Worm (Caenorhabditis elegans) whole organism, young adult: ENCODE measurements around the gene gcy-12.

Experiments
- B0261.1 ChIP-seq: sonication (generic microtip); optimal IDR thresholded peaks from 2 replicates; lab custom pipeline; 2016; ENCODE audit warnings: mild to moderate bottlenecking, missing genetic modification characterization, moderate library complexity, missing compliant biosample characterization
- C06A6.2 ChIP-seq: fragments of 200-800 bp; sonication (Bioruptor generic); conservative IDR thresholded peaks from 2 replicates; pipeline ENCODE4 v1.3.6; 2022; ENCODE audit warnings: missing genetic modification characterization, missing compliant biosample characterization
- D2030.7 ChIP-seq: fragments of 200-800 bp; sonication (Bioruptor generic); IDR thresholded peaks from 2 replicates; pipeline ENCODE4 v1.3.6; 2022; ENCODE audit warnings: missing genetic modification reagents, missing genetic modification characterization, missing compliant biosample characterization
- F49E8.2 ChIP-seq: sonication (generic microtip); optimal IDR thresholded peaks from 3 replicates; lab custom pipeline; 2017; ENCODE audit warnings: missing genetic modification characterization, mild to moderate bottlenecking, missing compliant biosample characterization, antibody characterized with exemption, moderate library complexity; ENCODE audit not compliant: insufficient read depth
- K11D2.4 ChIP-seq: fragments of 200-800 bp; sonication (Bioruptor generic); IDR thresholded peaks from 2 replicates; pipeline ENCODE4 v1.3.6; 2022; ENCODE audit warnings: missing genetic modification reagents, missing genetic modification characterization, missing compliant biosample characterization
- T26A5.8 ChIP-seq: sonication (generic microtip); optimal IDR thresholded peaks from 2 replicates; lab custom pipeline; 2016; ENCODE audit warnings: missing genetic modification characterization, missing compliant biosample characterization
- Y53F4B.3 ChIP-seq: fragments of 200-800 bp; sonication (Bioruptor generic); IDR thresholded peaks from 2 replicates; pipeline ENCODE4 v1.3.6; 2022; ENCODE audit warnings: missing genetic modification reagents, missing genetic modification characterization, missing compliant biosample characterization
- Y79H2A.3 ChIP-seq: fragments of 200-800 bp; sonication (Bioruptor generic); conservative IDR thresholded peaks from 2 replicates; pipeline ENCODE4 v1.3.6; 2022; ENCODE audit warnings: missing genetic modification reagents, missing genetic modification characterization, missing compliant biosample characterization
- ZK185.1 ChIP-seq: sonication (generic microtip); optimal IDR thresholded peaks from 2 replicates; lab custom pipeline; 2016; ENCODE audit warnings: mild to moderate bottlenecking, missing genetic modification characterization, missing compliant biosample characterization; ENCODE audit not compliant: poor library complexity, severe bottlenecking
- akir-1 ChIP-seq: fragments of 200-800 bp; sonication (Bioruptor generic); optimal IDR thresholded peaks from 2 replicates; lab custom pipeline; 2018; ENCODE audit warnings: mild to moderate bottlenecking, missing genetic modification characterization, moderate library complexity, missing compliant biosample characterization
- ama-1 ChIP-seq, 3 experiments: fragments of 150-350 bp in 1 of 3; sonication (generic microtip) in 2 of 3; optimal IDR thresholded peaks; 2 replicates each; lab custom pipeline; 2014 to 2018; ENCODE audit warnings: missing biosample characterization in 2 of 3, missing genetic modification characterization in 2 of 3, missing genetic modification reagents in 2 of 3
- attf-3 ChIP-seq: fragments of 200-800 bp; sonication (Bioruptor generic); conservative IDR thresholded peaks from 2 replicates; pipeline ENCODE4 v1.3.6; 2022; ENCODE audit warnings: missing genetic modification reagents, missing genetic modification characterization, missing compliant biosample characterization
- attf-5 ChIP-seq: fragments of 200-800 bp; sonication (Bioruptor generic); optimal IDR thresholded peaks from 2 replicates; lab custom pipeline; 2018; ENCODE audit warnings: mild to moderate bottlenecking, missing genetic modification characterization, missing compliant biosample characterization
- bed-2 ChIP-seq: fragments of 200-800 bp; sonication (Bioruptor generic); IDR thresholded peaks from 2 replicates; pipeline ENCODE4 v1.3.6; 2022; ENCODE audit warnings: missing genetic modification reagents, missing genetic modification characterization, missing compliant biosample characterization
- ceh-100 ChIP-seq: fragments of 200-800 bp; sonication (Bioruptor generic); IDR thresholded peaks from 2 replicates; pipeline ENCODE4 v1.3.6; 2022; ENCODE audit warnings: missing genetic modification reagents, missing genetic modification characterization, missing compliant biosample characterization
- ceh-79 ChIP-seq: sonication (generic microtip); optimal IDR thresholded peaks from 2 replicates; lab custom pipeline; 2017; ENCODE audit warnings: mild to moderate bottlenecking, missing genetic modification characterization, missing compliant biosample characterization
- chd-7 ChIP-seq: sonication (generic microtip); optimal IDR thresholded peaks from 2 replicates; lab custom pipeline; 2016; ENCODE audit warnings: mild to moderate bottlenecking, missing genetic modification characterization, moderate library complexity, missing compliant biosample characterization
- die-1 ChIP-seq: sonication (generic microtip); optimal IDR thresholded peaks from 2 replicates; lab custom pipeline; 2016; ENCODE audit warnings: missing genotype, mild to moderate bottlenecking, missing genetic modification characterization, missing compliant biosample characterization
- egl-44 ChIP-seq: fragments of 200-800 bp; sonication (Bioruptor generic); IDR thresholded peaks from 2 replicates; pipeline ENCODE4 v1.3.6; 2022; ENCODE audit warnings: missing genetic modification reagents, missing genetic modification characterization, missing compliant biosample characterization
- ekl-4 ChIP-seq: fragments of 200-800 bp; sonication (Bioruptor generic); IDR thresholded peaks from 2 replicates; pipeline ENCODE4 v1.3.6; 2022; ENCODE audit warnings: missing genetic modification reagents, missing genetic modification characterization, missing compliant biosample characterization
- ets-4 ChIP-seq: fragments of 200-800 bp; sonication (Bioruptor generic); optimal IDR thresholded peaks from 2 replicates; lab custom pipeline; 2018; ENCODE audit warnings: mild to moderate bottlenecking, missing genetic modification characterization, missing compliant biosample characterization
- hlh-26 ChIP-seq: fragments of 200-800 bp; sonication (Bioruptor generic); conservative IDR thresholded peaks from 2 replicates; pipeline ENCODE4 v1.3.6; 2022; ENCODE audit warnings: missing genetic modification reagents, missing genetic modification characterization, missing compliant biosample characterization
- hmg-20 ChIP-seq: fragments of 200-800 bp; sonication (Bioruptor generic); IDR thresholded peaks from 2 replicates; pipeline ENCODE4 v1.3.6; 2022; ENCODE audit warnings: missing genetic modification reagents, missing genetic modification characterization, missing compliant biosample characterization
- let-607 ChIP-seq, 2 experiments: fragments of 200-800 bp in 1 of 2; sonication (Bioruptor generic) in 1 of 2; sonication (generic microtip) in 1 of 2; optimal IDR thresholded peaks; 2 replicates each; lab custom pipeline; 2016 to 2018; ENCODE audit warnings: mild to moderate bottlenecking in 2 of 2, missing compliant biosample characterization in 2 of 2, missing genetic modification characterization in 2 of 2, moderate library complexity in 2 of 2, missing genotype in 1 of 2
- lin-26 ChIP-seq: fragments of 200-800 bp; sonication (Bioruptor generic); IDR thresholded peaks from 2 replicates; pipeline ENCODE4 v1.3.6; 2022; ENCODE audit warnings: missing genetic modification reagents, missing genetic modification characterization, missing compliant biosample characterization
- lin-35 ChIP-seq, 3 experiments: fragments of 150-350 bp in 2 of 3; sonication (generic microtip) in 1 of 3; optimal IDR thresholded peaks; 2 replicates each; lab custom pipeline; 2014 to 2018; ENCODE audit warnings: missing biosample characterization in 3 of 3, missing genetic modification characterization in 3 of 3, missing genetic modification reagents in 3 of 3
- lin-54 ChIP-seq: fragments of 200-800 bp; sonication (Bioruptor generic); optimal IDR thresholded peaks from 2 replicates; lab custom pipeline; 2018; ENCODE audit warnings: mild to moderate bottlenecking, missing genetic modification characterization, missing compliant biosample characterization
- mcd-1 ChIP-seq: fragments of 200-800 bp; sonication (Bioruptor generic); IDR thresholded peaks from 2 replicates; pipeline ENCODE4 v1.3.6; 2022; ENCODE audit warnings: missing genetic modification reagents, missing genetic modification characterization, missing compliant biosample characterization
- mes-4 ChIP-seq: sonication (generic microtip); optimal IDR thresholded peaks from 2 replicates; lab custom pipeline; 2016; ENCODE audit warnings: missing genotype, missing genetic modification characterization, missing compliant biosample characterization
- nfya-1 ChIP-seq: sonication (generic microtip); optimal IDR thresholded peaks from 2 replicates; lab custom pipeline; 2017; ENCODE audit warnings: antibody characterized with exemption, missing compliant biosample characterization, missing genetic modification characterization, borderline replicate concordance; ENCODE audit not compliant: insufficient read depth
- nhr-27 ChIP-seq: fragments of 200-800 bp; sonication (Bioruptor generic); optimal IDR thresholded peaks from 2 replicates; lab custom pipeline; 2018; ENCODE audit warnings: mild to moderate bottlenecking, missing genetic modification characterization, moderate library complexity, missing compliant biosample characterization
- nhr-80 ChIP-seq: sonication (generic microtip); optimal IDR thresholded peaks from 2 replicates; lab custom pipeline; 2016; ENCODE audit warnings: missing genetic modification characterization, missing compliant biosample characterization
- rpc-1 ChIP-seq, 2 experiments: fragments of 150-350 bp in 1 of 2; sonication (generic microtip) in 1 of 2; optimal IDR thresholded peaks; 2 replicates each; lab custom pipeline; 2014 to 2018; ENCODE audit warnings: missing biosample characterization in 1 of 2, missing genetic modification characterization in 1 of 2, missing genetic modification reagents in 1 of 2, missing genotype in 1 of 2
- sdz-38 ChIP-seq: sonication (generic microtip); optimal IDR thresholded peaks from 2 replicates; lab custom pipeline; 2016; ENCODE audit warnings: missing genotype, missing genetic modification characterization, missing compliant biosample characterization
- sea-2 ChIP-seq: fragments of 200-800 bp; sonication (Bioruptor generic); IDR thresholded peaks from 2 replicates; pipeline ENCODE4 v1.3.6; 2022; ENCODE audit warnings: missing genetic modification characterization, missing compliant biosample characterization
- snpc-1.3 ChIP-seq: sonication (generic microtip); optimal IDR thresholded peaks from 2 replicates; lab custom pipeline; 2017; ENCODE audit warnings: missing genetic modification characterization, mild to moderate bottlenecking, missing compliant biosample characterization, antibody characterized with exemption, moderate library complexity, missing genotype, missing genetic modification reagents; ENCODE audit not compliant: insufficient read depth
- somi-1 ChIP-seq: fragments of 200-800 bp; sonication (Bioruptor generic); optimal IDR thresholded peaks from 2 replicates; lab custom pipeline; 2018; ENCODE audit warnings: mild to moderate bottlenecking, missing genetic modification characterization, missing compliant biosample characterization
- tbp1 ChIP-seq: fragments of 200-800 bp; sonication (Bioruptor generic); optimal IDR thresholded peaks from 2 replicates; lab custom pipeline; 2018; ENCODE audit warnings: mild to moderate bottlenecking, missing genetic modification characterization, missing compliant biosample characterization
- tlf-1 ChIP-seq: fragments of 200-800 bp; sonication (Bioruptor generic); optimal IDR thresholded peaks from 2 replicates; lab custom pipeline; 2018; ENCODE audit warnings: mild to moderate bottlenecking, missing genetic modification characterization, missing compliant biosample characterization
- unc-62 ChIP-seq: fragments of 150-350 bp; optimal IDR thresholded peaks from 2 replicates; lab custom pipeline; 2014; ENCODE audit warnings: missing biosample characterization, missing genetic modification reagents, missing genetic modification characterization
- zfh-2 ChIP-seq: fragments of 200-800 bp; sonication (Bioruptor generic); conservative IDR thresholded peaks from 2 replicates; pipeline ENCODE4 v1.3.6; 2022; ENCODE audit warnings: missing genetic modification reagents, missing genetic modification characterization, missing compliant biosample characterization
- ztf-3 ChIP-seq: fragments of 200-800 bp; sonication (Bioruptor generic); optimal IDR thresholded peaks from 2 replicates; lab custom pipeline; 2018; ENCODE audit warnings: mild to moderate bottlenecking, missing genetic modification characterization, missing compliant biosample characterization

gcy-12 gene

ce11 chrII:5336660-5337494 is 25.0 kb downstream of the gcy-12 start (continued):
- TF ChIP-seq unc-62 (GFP tag; lab: Kevin White, UChicago) (peak; percentile 54), K11D2.4 (GFP tag; lab: Robert Waterston, UW) (peak; percentile 66), ZK185.1 (tag; lab: Kevin White, UChicago) (peak; percentile 45)
- TF ChIP-seq, all 124 proteins: peak for 29

- TF ChIP-seq ceh-79 (tag; lab: Kevin White, UChicago): no peak
- no peak for TF ChIP-seq zfh-2
- no peak for TF ChIP-seq sdz-38 (tag; lab: Kevin White, UChicago)
- TF ChIP-seq ekl-4 (GFP tag; lab: Robert Waterston, UW): no peak
- TF ChIP-seq nhr-27: no peak
- TF ChIP-seq mcd-1 (GFP tag; lab: Robert Waterston, UW): no peak
- no peak for TF ChIP-seq C06A6.2 (GFP tag; lab: Robert Waterston, UW)
- TF ChIP-seq F49E8.2 (tag; lab: Kevin White, UChicago): no peak
- 0 out of 2 replicates have a peak, but pooled peaks have one; percentile 8 for TF ChIP-seq lin-26 (GFP tag; lab: Robert Waterston, UW)
- TF ChIP-seq ets-4 (GFP tag; lab: Kevin White, UChicago): no peak
- no peak for TF ChIP-seq die-1 (tag; lab: Kevin White, UChicago)
- no peak for TF ChIP-seq somi-1
- TF ChIP-seq D2030.7: no peak
- no peak for TF ChIP-seq ztf-3 (GFP tag; lab: Kevin White, UChicago)
- no peak for TF ChIP-seq tbp1 (GFP tag; lab: Kevin White, UChicago)
- no peak for TF ChIP-seq B0261.1 (tag; lab: Kevin White, UChicago)
- no peak for TF ChIP-seq hmg-20
- TF ChIP-seq sea-2 (GFP tag; lab: Robert Waterston, UW): no peak
- TF ChIP-seq lin-35 (GFP tag; optimal IDR thresholded peaks at IDR 0.05; lab: Kevin White, UChicago): no peak
- TF ChIP-seq rpc-1 (optimal IDR thresholded peaks at IDR 0.05; lab: Kevin White, UChicago): no peak
- no peak for TF ChIP-seq rpc-1 (tag; optimal IDR thresholded peaks at IDR 0.05; lab: Kevin White, UChicago)
- TF ChIP-seq Y79H2A.3 (GFP tag; lab: Robert Waterston, UW): no peak
- no peak for TF ChIP-seq akir-1
- no peak for TF ChIP-seq ama-1 (optimal IDR thresholded peaks at IDR 0.05; lab: Kevin White, UChicago)
- TF ChIP-seq ama-1 (GFP tag; optimal IDR thresholded peaks at IDR 0.05; lab: Kevin White, UChicago): no peak
- TF ChIP-seq nhr-80 (tag; lab: Kevin White, UChicago): peak; percentile 31
- no peak for TF ChIP-seq snpc-1.3 (tag; lab: Kevin White, UChicago)
- TF ChIP-seq unc-62 (GFP tag; lab: Kevin White, UChicago): peak; percentile 21
- TF ChIP-seq, all 124 proteins: peak for 3
These were observed 25.6 kb downstream of the gcy-12 start for ce11 chrII:5337495-5337840.

DNA sequence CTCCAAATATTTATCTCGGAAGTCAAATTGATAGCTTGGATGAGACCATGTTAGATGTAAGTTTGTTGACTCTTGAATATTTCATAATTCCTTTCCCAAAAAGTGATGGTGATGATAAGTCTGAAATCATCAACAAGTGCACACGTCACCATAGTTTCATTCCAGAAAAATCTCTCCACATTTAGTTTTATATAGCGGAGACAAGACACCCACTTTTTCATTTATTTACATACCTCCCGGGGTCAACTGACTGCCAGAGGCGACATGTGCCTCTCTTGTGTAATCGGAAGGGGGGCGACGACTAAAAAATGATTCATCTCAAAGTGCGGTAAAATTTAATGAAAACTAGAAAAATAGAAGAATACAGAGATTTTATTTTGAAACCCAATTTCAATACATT is 26.5 kb downstream of the gcy-12 start:
- TF ChIP-seq bed-2 (GFP tag; lab: Robert Waterston, UW) (no peak), attf-3 (GFP tag; lab: Robert Waterston, UW) (no peak), let-607 (tag; optimal IDR thresholded peaks at IDR 0.05; lab: Kevin White, UChicago) (peak in 1 of 2 experiments; percentile 2), lin-54 (GFP tag; lab: Kevin White, UChicago) (no peak), nhr-80 (tag; lab: Kevin White, UChicago) (peak; percentile 18), Y53F4B.3 (GFP tag; lab: Robert Waterston, UW) (no peak), egl-44 (no peak), ceh-100 (GFP tag; lab: Robert Waterston, UW) (no peak), tlf-1 (GFP tag; lab: Kevin White, UChicago) (no peak), mes-4 (tag; lab: Kevin White, UChicago) (no peak), nfya-1 (tag; lab: Kevin White, UChicago) (no peak), chd-7 (tag; lab: Kevin White, UChicago) (no peak), T26A5.8 (tag; lab: Kevin White, UChicago) (no peak), ama-1 (optimal IDR thresholded peaks at IDR 0.05; lab: Kevin White, UChicago) (no peak), ama-1 (GFP tag; optimal IDR thresholded peaks at IDR 0.05; lab: Kevin White, UChicago) (no peak), attf-5 (GFP tag; lab: Kevin White, UChicago) (peak; percentile 54), hlh-26 (GFP tag; lab: Robert Waterston, UW) (no peak), Y79H2A.3 (GFP tag; lab: Robert Waterston, UW) (no peak)
